Fruit fly (Drosophila melanogaster) whole organism, embryonic: Measurements from ENCODE around the gene Syx18.

Experiments
- Atf6 ChIP-seq: fragments of 200-800 bp; sonication (Bioruptor generic); IDR thresholded peaks from 2 replicates; pipeline ENCODE4 v1.3.6; 2022; ENCODE audit warnings: missing biosample characterization, missing genetic modification characterization
- CG10147 ChIP-seq: fragments of 200-800 bp; sonication (Bioruptor generic); optimal IDR thresholded peaks from 2 replicates; lab custom pipeline; 2019; ENCODE audit warnings: missing biosample characterization, mild to moderate bottlenecking, missing genetic modification characterization, moderate library complexity
- CG11560 ChIP-seq: fragments of 200-800 bp; sonication (Bioruptor generic); IDR thresholded peaks from 3 replicates; pipeline ENCODE4 v1.3.6; 2022; ENCODE audit warnings: missing biosample characterization, missing genetic modification characterization
- CG11695 ChIP-seq: fragments of 200-800 bp; sonication (Bioruptor generic); IDR thresholded peaks from 3 replicates; pipeline ENCODE4 v1.3.6; 2022; ENCODE audit warnings: missing biosample characterization, missing genetic modification characterization
- CG12155 ChIP-seq: fragments of 200-800 bp; sonication (Bioruptor generic); optimal IDR thresholded peaks from 3 replicates; lab custom pipeline; 2016; ENCODE audit warnings: missing biosample characterization, missing genetic modification characterization
- CG12391 ChIP-seq: fragments of 200-800 bp; sonication (Bioruptor generic); optimal IDR thresholded peaks from 3 replicates; lab custom pipeline; 2018; ENCODE audit warnings: missing biosample characterization, mild to moderate bottlenecking, missing genetic modification characterization, moderate library complexity
- CG17186 ChIP-seq: fragments of 200-800 bp; sonication (Bioruptor generic); optimal IDR thresholded peaks from 3 replicates; lab custom pipeline; 2017; ENCODE audit warnings: missing biosample characterization, missing genetic modification reagents, missing genetic modification characterization
- CG17385 ChIP-seq: fragments of 200-800 bp; sonication (Bioruptor generic); optimal IDR thresholded peaks from 3 replicates; lab custom pipeline; 2018; ENCODE audit warnings: missing biosample characterization, mild to moderate bottlenecking, missing genetic modification characterization
- CG18619 ChIP-seq: fragments of 200-800 bp; sonication (Bioruptor generic); optimal IDR thresholded peaks from 3 replicates; lab custom pipeline; 2017; ENCODE audit warnings: missing biosample characterization, mild to moderate bottlenecking, missing genetic modification characterization
- CG2120 ChIP-seq: fragments of 200-800 bp; sonication (Bioruptor generic); optimal IDR thresholded peaks from 3 replicates; lab custom pipeline; 2016; ENCODE audit warnings: missing biosample characterization, missing genetic modification characterization
- CG2875 ChIP-seq: fragments of 200-800 bp; sonication (Bioruptor generic); optimal IDR thresholded peaks from 2 replicates; lab custom pipeline; 2017; ENCODE audit warnings: missing biosample characterization, mild to moderate bottlenecking, missing genetic modification characterization, missing genetic modification reagents
- CG31441 ChIP-seq: fragments of 200-800 bp; sonication (Bioruptor generic); IDR thresholded peaks from 2 replicates; pipeline ENCODE4 v1.3.6; 2022; ENCODE audit warnings: missing biosample characterization, missing genetic modification characterization
- CG6683 ChIP-seq: fragments of 200-800 bp; sonication (Bioruptor generic); optimal IDR thresholded peaks from 2 replicates; lab custom pipeline; 2017; ENCODE audit warnings: missing biosample characterization, mild to moderate bottlenecking, missing genetic modification characterization, missing genetic modification reagents
- CG8290 ChIP-seq, 3 experiments: fragments of 200-800 bp; sonication (Bioruptor generic); optimal IDR thresholded peaks; 2 replicates each; lab custom pipeline; 2016 to 2019; ENCODE audit warnings: missing biosample characterization in 3 of 3, missing genetic modification characterization in 3 of 3, mild to moderate bottlenecking in 2 of 3, moderate library complexity in 1 of 3
- CG8944 ChIP-seq: fragments of 200-800 bp; sonication (Bioruptor generic); optimal IDR thresholded peaks from 3 replicates; lab custom pipeline; 2016; ENCODE audit warnings: missing biosample characterization, missing genetic modification characterization
- D19A ChIP-seq: fragments of 200-800 bp; optimal IDR thresholded peaks from 3 replicates; lab custom pipeline; 2019; ENCODE audit warnings: missing biosample characterization, mild to moderate bottlenecking, missing genetic modification characterization, moderate library complexity
- HLH4C ChIP-seq: fragments of 200-800 bp; sonication (Bioruptor generic); IDR thresholded peaks from 3 replicates; pipeline ENCODE4 v1.3.6; 2022; ENCODE audit warnings: missing biosample characterization, missing genetic modification characterization; ENCODE audit not compliant: partially characterized antibody
- HLH54F ChIP-seq: fragments of 200-800 bp; sonication (Bioruptor generic); optimal IDR thresholded peaks from 3 replicates; lab custom pipeline; 2016; ENCODE audit warnings: missing biosample characterization, missing genetic modification characterization
- HLHmδ ChIP-seq: fragments of 200-800 bp; sonication (Bioruptor generic); optimal IDR thresholded peaks from 2 replicates; lab custom pipeline; 2018; ENCODE audit warnings: missing biosample characterization, mild to moderate bottlenecking, missing genetic modification characterization, moderate library complexity
- Hr39 ChIP-seq: fragments of >200 bp; optimal IDR thresholded peaks from 2 replicates; lab custom pipeline; 2017
- Hr51 ChIP-seq, 2 experiments: fragments of 200-800 bp; sonication (Bioruptor generic); optimal IDR thresholded peaks; 2 replicates in 1 of 2; 3 replicates in 1 of 2; lab custom pipeline; 2016 to 2018; ENCODE audit warnings: missing biosample characterization in 2 of 2, missing genetic modification characterization in 2 of 2, mild to moderate bottlenecking in 1 of 2, moderate library complexity in 1 of 2
- MTF-1 ChIP-seq: fragments of 200-800 bp; sonication (Bioruptor generic); optimal IDR thresholded peaks from 2 replicates; lab custom pipeline; 2018; ENCODE audit warnings: missing biosample characterization, mild to moderate bottlenecking, missing genetic modification characterization, borderline replicate concordance
- Med ChIP-seq: fragments of 200-800 bp; sonication (Bioruptor generic); peaks from one replicate; lab custom pipeline; 2016; ENCODE audit warnings: missing biosample characterization, missing genetic modification characterization, mild to moderate bottlenecking, inconsistent platforms, moderate library complexity
- Nf-YB ChIP-seq: fragments of 200-800 bp; sonication (Bioruptor generic); optimal IDR thresholded peaks from 3 replicates; lab custom pipeline; 2019; ENCODE audit warnings: missing biosample characterization, mild to moderate bottlenecking, missing genetic modification characterization, moderate library complexity
- NfI ChIP-seq: fragments of 200-800 bp; sonication (Bioruptor generic); optimal IDR thresholded peaks from 3 replicates; lab custom pipeline; 2018; ENCODE audit warnings: missing biosample characterization, mild to moderate bottlenecking, missing genetic modification characterization, moderate library complexity
- Tbp ChIP-seq: fragments of >200 bp; optimal IDR thresholded peaks from 2 replicates; lab custom pipeline; 2018; ENCODE audit warnings: missing biosample characterization, missing genetic modification characterization
- Xrp1 ChIP-seq: fragments of 200-800 bp; sonication (Bioruptor generic); IDR thresholded peaks from 2 replicates; pipeline ENCODE4 v1.3.6; 2022; ENCODE audit warnings: missing biosample characterization, missing genetic modification characterization
- amos ChIP-seq: fragments of 200-800 bp; sonication (Bioruptor generic); IDR thresholded peaks from 2 replicates; pipeline ENCODE4 v1.3.6; 2022; ENCODE audit warnings: missing biosample characterization, missing genetic modification characterization; ENCODE audit not compliant: partially characterized antibody
- az2 ChIP-seq: fragments of 200-800 bp; sonication (Bioruptor generic); optimal IDR thresholded peaks from 3 replicates; lab custom pipeline; 2016; ENCODE audit warnings: missing biosample characterization, missing genetic modification characterization
- bigmax ChIP-seq: fragments of 200-800 bp; sonication (Bioruptor generic); optimal IDR thresholded peaks from 2 replicates; lab custom pipeline; 2018; ENCODE audit warnings: missing biosample characterization, mild to moderate bottlenecking, missing genetic modification characterization
- cato ChIP-seq: fragments of 200-800 bp; sonication (Bioruptor generic); optimal IDR thresholded peaks from 2 replicates; lab custom pipeline; 2016; ENCODE audit warnings: missing biosample characterization, missing genetic modification characterization, borderline replicate concordance
- chn ChIP-seq: fragments of 200-800 bp; sonication (Bioruptor generic); optimal IDR thresholded peaks from 2 replicates; lab custom pipeline; 2016; ENCODE audit warnings: missing biosample characterization, missing genetic modification characterization
- dimm ChIP-seq: fragments of 200-800 bp; sonication (Bioruptor generic); IDR thresholded peaks from 2 replicates; pipeline ENCODE4 v1.3.6; 2022; ENCODE audit warnings: missing biosample characterization, missing genetic modification characterization
- eyg ChIP-seq: fragments of 200-800 bp; sonication (Bioruptor generic); optimal IDR thresholded peaks from 3 replicates; lab custom pipeline; 2016; ENCODE audit warnings: missing biosample characterization, missing genetic modification characterization
- gcm ChIP-seq: fragments of 200-800 bp; sonication (Bioruptor generic); optimal IDR thresholded peaks from 2 replicates; lab custom pipeline; 2019; ENCODE audit warnings: missing biosample characterization, mild to moderate bottlenecking, missing genetic modification characterization, moderate library complexity
- gfzf ChIP-seq: fragments of 200-800 bp; sonication (Bioruptor generic); optimal IDR thresholded peaks from 2 replicates; lab custom pipeline; 2016; ENCODE audit warnings: missing biosample characterization, mild to moderate bottlenecking, missing genetic modification characterization, moderate library complexity
- h ChIP-seq: fragments of >200 bp; optimal IDR thresholded peaks from 2 replicates; lab custom pipeline; 2017
- her ChIP-seq: fragments of 200-800 bp; sonication (Bioruptor generic); optimal IDR thresholded peaks from 2 replicates; lab custom pipeline; 2016; ENCODE audit warnings: missing biosample characterization, missing genetic modification characterization
- lola ChIP-seq, 3 experiments: fragments of >200 bp in 2 of 3; fragments of 200-800 bp in 1 of 3; sonication (Bioruptor generic) in 1 of 3; optimal IDR thresholded peaks; 2 replicates each; lab custom pipeline; 2017 to 2019; ENCODE audit warnings: missing biosample characterization in 3 of 3, missing genetic modification characterization in 3 of 3, mild to moderate bottlenecking in 1 of 3, moderate library complexity in 1 of 3
- luna ChIP-seq: fragments of 200-800 bp; sonication (Bioruptor generic); optimal IDR thresholded peaks from 2 replicates; lab custom pipeline; 2016; ENCODE audit warnings: missing biosample characterization, missing genetic modification characterization
- mirr ChIP-seq: fragments of 200-800 bp; sonication (Bioruptor generic); optimal IDR thresholded peaks from 3 replicates; lab custom pipeline; 2018; ENCODE audit warnings: missing biosample characterization, mild to moderate bottlenecking, missing genetic modification characterization
- nerfin-2 ChIP-seq: fragments of 200-800 bp; sonication (Bioruptor generic); IDR thresholded peaks from 2 replicates; pipeline ENCODE4 v1.3.6; 2022; ENCODE audit warnings: missing biosample characterization, missing genetic modification characterization; ENCODE audit not compliant: partially characterized antibody
- nom ChIP-seq: fragments of 200-800 bp; sonication (Bioruptor generic); optimal IDR thresholded peaks from 2 replicates; lab custom pipeline; 2017; ENCODE audit warnings: missing biosample characterization, missing genetic modification characterization, mild to moderate bottlenecking, moderate library complexity, missing genetic modification reagents
- peb ChIP-seq: fragments of 200-800 bp; sonication (Bioruptor generic); IDR thresholded peaks from 2 replicates; pipeline ENCODE4 v1.3.6; 2022; ENCODE audit warnings: missing biosample characterization, missing genetic modification characterization
- repo ChIP-seq: fragments of 200-800 bp; sonication (Bioruptor generic); optimal IDR thresholded peaks from 2 replicates; lab custom pipeline; 2016; ENCODE audit warnings: missing biosample characterization, missing genetic modification characterization
- row ChIP-seq: fragments of 200-800 bp; sonication (Bioruptor generic); IDR thresholded peaks from 3 replicates; pipeline ENCODE4 v1.3.6; 2022; ENCODE audit warnings: missing biosample characterization, missing genetic modification characterization
- sens ChIP-seq: fragments of 200-800 bp; sonication (Bioruptor generic); peaks from one replicate; lab custom pipeline; 2016; ENCODE audit warnings: missing biosample characterization, missing genetic modification characterization
- shn ChIP-seq: fragments of 200-800 bp; sonication (Bioruptor generic); optimal IDR thresholded peaks from 3 replicates; lab custom pipeline; 2016; ENCODE audit warnings: missing biosample characterization, missing genetic modification characterization
- sqz ChIP-seq: fragments of 200-800 bp; sonication (Bioruptor generic); optimal IDR thresholded peaks from 3 replicates; lab custom pipeline; 2018; ENCODE audit warnings: missing biosample characterization, mild to moderate bottlenecking, missing genetic modification characterization
- stc ChIP-seq: fragments of 200-800 bp; sonication (Bioruptor generic); IDR thresholded peaks from 2 replicates; pipeline ENCODE4 v1.3.6; 2022; ENCODE audit warnings: missing biosample characterization, missing genetic modification characterization
- twi ChIP-seq: fragments of 200-800 bp; optimal IDR thresholded peaks from 2 replicates; lab custom pipeline; 2019; ENCODE audit warnings: missing biosample characterization, mild to moderate bottlenecking, missing genetic modification characterization, moderate library complexity

Syx18 gene

dm6 chr3R:24586453-24586886 is 38.9 kb downstream of the Syx18 start (continued):
- peak; percentile 10 for TF ChIP-seq D19A
- TF ChIP-seq CG17385 (GFP tag; lab: Kevin White, UChicago): peak; percentile 19
- peak; percentile 32 for TF ChIP-seq repo (GFP tag; lab: Kevin White, UChicago)
- TF ChIP-seq CG12391: no peak
- TF ChIP-seq CG6683 (GFP tag; lab: Kevin White, UChicago): peak; percentile 42
- no peak for TF ChIP-seq dimm (GFP tag; lab: Robert Waterston, UW)
- TF ChIP-seq HLH4C: no peak
- peak; percentile 44 for TF ChIP-seq her
- peak in 1 of 2 experiments; percentile 4 for TF ChIP-seq Hr51 (GFP tag; optimal IDR thresholded peaks at IDR 0.05; lab: Kevin White, UChicago)
- no peak for TF ChIP-seq peb (GFP tag; lab: Robert Waterston, UW)
- TF ChIP-seq mirr (GFP tag; lab: Kevin White, UChicago): peak; percentile 70
- TF ChIP-seq CG8290 (GFP tag; optimal IDR thresholded peaks at IDR 0.05; lab: Kevin White, UChicago): no peak
- peak; percentile 51 to 81 for TF ChIP-seq CG8290 (tag; optimal IDR thresholded peaks at IDR 0.05; lab: Kevin White, UChicago)
- no peak for TF ChIP-seq CG18619 (GFP tag; lab: Kevin White, UChicago)
- TF ChIP-seq gcm (GFP tag; lab: Kevin White, UChicago): no peak
- TF ChIP-seq CG2875 (GFP tag; lab: Kevin White, UChicago): no peak
- TF ChIP-seq sqz (GFP tag; lab: Kevin White, UChicago): peak; percentile 32
- TF ChIP-seq lola (GFP tag; optimal IDR thresholded peaks at IDR 0.05; lab: Kevin White, UChicago): no peak
- peak; percentile 39 for TF ChIP-seq CG2120 (GFP tag; lab: Kevin White, UChicago)
- no peak for TF ChIP-seq Hr39 (lab: Kevin White, UChicago)
- no peak for TF ChIP-seq CG8944
- TF ChIP-seq CG17186 (GFP tag; lab: Kevin White, UChicago): peak; percentile 72
- no peak for TF ChIP-seq CG31441
- peak; percentile 73 for TF ChIP-seq nom (GFP tag; lab: Kevin White, UChicago)
- TF ChIP-seq bigmax (GFP tag; lab: Kevin White, UChicago): peak; percentile 87
- TF ChIP-seq CG12155 (GFP tag; lab: Kevin White, UChicago): peak; percentile 100
- TF ChIP-seq CG11560 (tag; lab: Robert Waterston, UW): no peak
- peak; percentile 62 for TF ChIP-seq MTF-1 (GFP tag; lab: Kevin White, UChicago)
- no peak for TF ChIP-seq CG11695
- peak; percentile 66 for TF ChIP-seq chn (GFP tag; lab: Kevin White, UChicago)
- TF ChIP-seq h (lab: Kevin White, UChicago): no peak
- TF ChIP-seq HLH54F (GFP tag; lab: Kevin White, UChicago): peak; percentile 2
- TF ChIP-seq row (GFP tag; lab: Robert Waterston, UW): no peak
- TF ChIP-seq Xrp1 (GFP tag; lab: Robert Waterston, UW): no peak
- TF ChIP-seq gfzf (GFP tag; lab: Kevin White, UChicago): peak; percentile 31
- peak; percentile 35 for TF ChIP-seq CG10147 (GFP tag; lab: Kevin White, UChicago)
- TF ChIP-seq sens: no peak
- no peak for TF ChIP-seq Atf6
- no peak for TF ChIP-seq Tbp (GFP tag; lab: Kevin White, UChicago)
- peak; percentile 24 for TF ChIP-seq luna (GFP tag; lab: Kevin White, UChicago)
- peak; percentile 37 for TF ChIP-seq eyg
- TF ChIP-seq HLHmδ (GFP tag; lab: Kevin White, UChicago): peak; percentile 30
- no peak for TF ChIP-seq stc (GFP tag; lab: Robert Waterston, UW)
- TF ChIP-seq NfI (GFP tag; lab: Kevin White, UChicago): peak; percentile 0
- TF ChIP-seq shn (GFP tag; lab: Kevin White, UChicago): no peak
- no peak for TF ChIP-seq cato (GFP tag; lab: Kevin White, UChicago)
- no peak for TF ChIP-seq az2 (GFP tag; lab: Kevin White, UChicago)
- peak; percentile 91 for TF ChIP-seq Med
- peak; percentile 28 for TF ChIP-seq Nf-YB
- no peak for TF ChIP-seq amos (GFP tag; lab: Robert Waterston, UW)
- no peak for TF ChIP-seq nerfin-2 (GFP tag; lab: Robert Waterston, UW)
- TF ChIP-seq twi (tag; lab: Kevin White, UChicago): peak; percentile 40
